Fruit fly (Drosophila melanogaster) whole organism, prepupa: ENCODE measurements around the gene corto.

ENCODE experiments used
- CG10631 ChIP-seq: fragments of 200-800 bp; sonication (Bioruptor generic); optimal IDR thresholded peaks from 2 replicates; lab custom pipeline; 2016; ENCODE audit warnings: missing biosample characterization, missing genetic modification characterization
- CG10669 ChIP-seq: fragments of 200-800 bp; sonication (Bioruptor generic); optimal IDR thresholded peaks from 3 replicates; lab custom pipeline; 2018; ENCODE audit warnings: missing biosample characterization, mild to moderate bottlenecking, missing genetic modification characterization, moderate library complexity
- CG11294 ChIP-seq: fragments of 200-800 bp; sonication (Bioruptor generic); IDR thresholded peaks from 2 replicates; pipeline ENCODE4 v1.3.6; 2022; ENCODE audit warnings: missing biosample characterization, missing genetic modification characterization
- CG11762 ChIP-seq: fragments of 200-800 bp; sonication (Bioruptor generic); optimal IDR thresholded peaks from 3 replicates; lab custom pipeline; 2016; ENCODE audit warnings: missing biosample characterization, missing genetic modification characterization; ENCODE audit not compliant: insufficient read depth
- CG11902 ChIP-seq: fragments of 200-800 bp; sonication (Bioruptor generic); optimal IDR thresholded peaks from 3 replicates; lab custom pipeline; 2016; ENCODE audit warnings: missing biosample characterization, missing genetic modification characterization
- CG1621 ChIP-seq: fragments of 200-800 bp; sonication (Bioruptor generic); optimal IDR thresholded peaks from 3 replicates; lab custom pipeline; 2018; ENCODE audit warnings: missing biosample characterization, mild to moderate bottlenecking, missing genetic modification characterization
- CG16779 ChIP-seq: fragments of 200-800 bp; sonication (Bioruptor generic); optimal IDR thresholded peaks from 3 replicates; lab custom pipeline; 2017; ENCODE audit warnings: missing biosample characterization, mild to moderate bottlenecking, missing genetic modification characterization
- CG31627 ChIP-seq: fragments of 200-800 bp; sonication (Bioruptor generic); optimal IDR thresholded peaks from 3 replicates; lab custom pipeline; 2016; ENCODE audit warnings: missing biosample characterization, missing genetic modification characterization
- CG32006 ChIP-seq: fragments of 200-800 bp; sonication (Bioruptor generic); optimal IDR thresholded peaks from 3 replicates; lab custom pipeline; 2017; ENCODE audit warnings: missing biosample characterization, mild to moderate bottlenecking, missing genetic modification characterization
- CG3919 ChIP-seq: fragments of 200-800 bp; sonication (Bioruptor generic); optimal IDR thresholded peaks from 3 replicates; lab custom pipeline; 2016; ENCODE audit warnings: missing biosample characterization, missing genetic modification characterization
- CG6163 ChIP-seq: fragments of 200-800 bp; sonication (Bioruptor generic); IDR thresholded peaks from 3 replicates; pipeline ENCODE4 v1.3.6; 2022; ENCODE audit warnings: missing biosample characterization, missing genetic modification characterization
- CG6276 ChIP-seq: fragments of 200-800 bp; sonication (Bioruptor generic); optimal IDR thresholded peaks from 2 replicates; lab custom pipeline; 2017; ENCODE audit warnings: missing biosample characterization, mild to moderate bottlenecking, missing genetic modification characterization
- CG6808 ChIP-seq: fragments of 200-800 bp; sonication (Bioruptor generic); optimal IDR thresholded peaks from 3 replicates; lab custom pipeline; 2017; ENCODE audit warnings: missing biosample characterization, missing genetic modification characterization, mild to moderate bottlenecking, moderate library complexity, missing genetic modification reagents
- CG6854 ChIP-seq: fragments of 200-800 bp; sonication (Bioruptor generic); optimal IDR thresholded peaks from 2 replicates; lab custom pipeline; 2017; ENCODE audit warnings: missing biosample characterization, mild to moderate bottlenecking, missing genetic modification characterization
- CG7368 ChIP-seq: fragments of 200-800 bp; sonication (Bioruptor generic); optimal IDR thresholded peaks from 3 replicates; lab custom pipeline; 2016; ENCODE audit warnings: missing biosample characterization, missing genetic modification characterization
- CG8119 ChIP-seq: fragments of 200-800 bp; sonication (Bioruptor generic); IDR thresholded peaks from 3 replicates; pipeline ENCODE4 v1.3.6; 2022; ENCODE audit warnings: missing biosample characterization, missing genetic modification characterization
- CG8319 ChIP-seq: fragments of 200-800 bp; sonication (Bioruptor generic); optimal IDR thresholded peaks from 3 replicates; lab custom pipeline; 2016; ENCODE audit warnings: missing biosample characterization, missing genetic modification characterization
- CG8632 ChIP-seq: fragments of 200-800 bp; sonication (Bioruptor generic); optimal IDR thresholded peaks from 3 replicates; lab custom pipeline; 2016; ENCODE audit warnings: missing biosample characterization, missing genetic modification characterization
- Eip75B ChIP-seq: fragments of 200-800 bp; sonication (Bioruptor generic); optimal IDR thresholded peaks from 3 replicates; lab custom pipeline; 2016; ENCODE audit warnings: missing biosample characterization, missing genetic modification characterization
- Eip78C ChIP-seq: fragments of 200-800 bp; sonication (Bioruptor generic); peaks from one replicate; lab custom pipeline; 2016; ENCODE audit warnings: missing biosample characterization, missing genetic modification characterization
- Ets21C ChIP-seq: fragments of 200-800 bp; sonication (Bioruptor generic); optimal IDR thresholded peaks from 3 replicates; lab custom pipeline; 2016; ENCODE audit warnings: missing biosample characterization, missing genetic modification characterization
- Ets96B ChIP-seq: fragments of 200-800 bp; optimal IDR thresholded peaks from 2 replicates; lab custom pipeline; 2019; ENCODE audit warnings: missing biosample characterization, mild to moderate bottlenecking, missing genetic modification characterization, moderate library complexity
- Gug ChIP-seq: fragments of 200-800 bp; sonication (Bioruptor generic); IDR thresholded peaks from 2 replicates; pipeline ENCODE4 v1.3.6; 2022; ENCODE audit warnings: missing biosample characterization, missing genetic modification characterization
- Hr38 ChIP-seq: sonication (Bioruptor generic); optimal IDR thresholded peaks from 2 replicates; lab custom pipeline; 2016; ENCODE audit warnings: missing biosample characterization, missing genetic modification characterization
- Hr39 ChIP-seq: fragments of 200-800 bp; sonication (Bioruptor generic); optimal IDR thresholded peaks from 2 replicates; lab custom pipeline; 2016; ENCODE audit warnings: missing biosample characterization, missing genetic modification characterization
- Hr4 ChIP-seq: fragments of 200-800 bp; sonication (Bioruptor generic); optimal IDR thresholded peaks from 3 replicates; lab custom pipeline; 2016; ENCODE audit warnings: missing biosample characterization, missing genetic modification characterization
- Lpt ChIP-seq: fragments of 200-800 bp; sonication (Bioruptor generic); optimal IDR thresholded peaks from 3 replicates; lab custom pipeline; 2016; ENCODE audit warnings: missing biosample characterization, missing genetic modification characterization
- Met ChIP-seq: fragments of 200-800 bp; sonication (Bioruptor generic); optimal IDR thresholded peaks from 3 replicates; lab custom pipeline; 2016; ENCODE audit warnings: missing biosample characterization, missing genetic modification characterization
- OdsH ChIP-seq: fragments of 200-800 bp; sonication (Bioruptor generic); optimal IDR thresholded peaks from 3 replicates; lab custom pipeline; 2016; ENCODE audit warnings: missing biosample characterization, missing genetic modification characterization
- Smox ChIP-seq: fragments of 200-800 bp; sonication (Bioruptor generic); optimal IDR thresholded peaks from 3 replicates; lab custom pipeline; 2016; ENCODE audit warnings: missing biosample characterization, missing genetic modification characterization
- Sox15 ChIP-seq: fragments of 200-800 bp; sonication (Bioruptor generic); optimal IDR thresholded peaks from 3 replicates; lab custom pipeline; 2016; ENCODE audit warnings: missing biosample characterization, missing genetic modification characterization
- achi ChIP-seq: fragments of 200-800 bp; sonication (Bioruptor generic); optimal IDR thresholded peaks from 3 replicates; lab custom pipeline; 2016; ENCODE audit warnings: missing biosample characterization, missing genetic modification characterization
- acj6 ChIP-seq: fragments of 200-800 bp; sonication (Bioruptor generic); optimal IDR thresholded peaks from 3 replicates; lab custom pipeline; 2016; ENCODE audit warnings: missing biosample characterization, missing genetic modification characterization
- cyc ChIP-seq: fragments of 200-800 bp; sonication (Bioruptor generic); optimal IDR thresholded peaks from 3 replicates; lab custom pipeline; 2016; ENCODE audit warnings: missing biosample characterization, missing genetic modification characterization
- dac ChIP-seq: fragments of 200-800 bp; sonication (Bioruptor generic); optimal IDR thresholded peaks from 2 replicates; lab custom pipeline; 2017; ENCODE audit warnings: missing biosample characterization, mild to moderate bottlenecking, missing genetic modification characterization
- eg ChIP-seq: fragments of 200-800 bp; sonication (Bioruptor generic); IDR thresholded peaks from 3 replicates; pipeline ENCODE4 v1.3.6; 2022; ENCODE audit warnings: missing biosample characterization, missing genetic modification characterization
- fd59A ChIP-seq: fragments of 200-800 bp; sonication (Bioruptor generic); optimal IDR thresholded peaks from 2 replicates; lab custom pipeline; 2017; ENCODE audit warnings: missing biosample characterization, mild to moderate bottlenecking, missing genetic modification characterization, missing genetic modification reagents
- fd85E ChIP-seq: fragments of 200-800 bp; sonication (Bioruptor generic); optimal IDR thresholded peaks from 3 replicates; lab custom pipeline; 2016; ENCODE audit warnings: missing biosample characterization, missing genetic modification characterization
- fkh ChIP-seq: fragments of 200-800 bp; sonication (Bioruptor generic); optimal IDR thresholded peaks from 3 replicates; lab custom pipeline; 2017; ENCODE audit warnings: missing biosample characterization, mild to moderate bottlenecking, missing genetic modification characterization, moderate library complexity
- net ChIP-seq: fragments of 200-800 bp; sonication (Bioruptor generic); optimal IDR thresholded peaks from 3 replicates; lab custom pipeline; 2016; ENCODE audit warnings: missing biosample characterization, missing genetic modification characterization
- ss ChIP-seq, 2 experiments: fragments of 200-800 bp; sonication (Bioruptor generic); optimal IDR thresholded peaks; 2 replicates in 1 of 2; 3 replicates in 1 of 2; lab custom pipeline; 2017 to 2018; ENCODE audit warnings: mild to moderate bottlenecking in 2 of 2, missing biosample characterization in 2 of 2, missing genetic modification characterization in 2 of 2, moderate library complexity in 1 of 2
- svp ChIP-seq: fragments of 200-800 bp; sonication (Bioruptor generic); peaks from one replicate; lab custom pipeline; 2016; ENCODE audit warnings: missing biosample characterization, missing genetic modification characterization
- vri ChIP-seq: fragments of 200-800 bp; sonication (Bioruptor generic); optimal IDR thresholded peaks from 3 replicates; lab custom pipeline; 2016; ENCODE audit warnings: missing biosample characterization, mild to moderate bottlenecking, missing genetic modification characterization

The corto gene

dm6 chr3R:5095137-5095802, 8.4 kb upstream of the corto start (continued):
- TF ChIP-seq CG16779 (tag; lab: Kevin White, UChicago) (no peak), Hr39 (GFP tag; lab: Kevin White, UChicago) (peak; percentile 45)
- TF ChIP-seq, all 60 proteins: peak for 42

DNA sequence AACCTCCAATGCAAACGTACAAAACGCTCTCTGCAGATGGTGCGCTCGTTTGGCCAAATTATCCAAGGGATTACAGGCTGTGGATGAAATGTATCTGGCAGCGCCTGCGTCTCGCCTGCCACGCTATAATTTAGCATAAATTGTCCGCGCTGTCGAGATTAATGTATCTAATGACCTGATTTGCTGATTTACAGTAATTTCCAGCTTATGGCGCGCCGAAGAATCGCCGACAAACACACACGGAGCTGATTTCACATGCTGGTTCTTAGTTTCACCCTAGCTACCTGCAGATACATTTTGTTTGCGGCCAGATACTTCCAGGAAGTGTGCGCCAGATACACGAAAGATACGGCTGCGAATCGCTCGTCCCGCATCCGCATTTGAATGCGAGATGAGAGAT, 7.4 kb upstream of the corto start:
- peak; percentile 7 for TF ChIP-seq svp (GFP tag; lab: Kevin White, UChicago)
- no peak for TF ChIP-seq CG11902 (GFP tag; lab: Kevin White, UChicago)
- TF ChIP-seq, all 60 proteins: peak for 1

DNA sequence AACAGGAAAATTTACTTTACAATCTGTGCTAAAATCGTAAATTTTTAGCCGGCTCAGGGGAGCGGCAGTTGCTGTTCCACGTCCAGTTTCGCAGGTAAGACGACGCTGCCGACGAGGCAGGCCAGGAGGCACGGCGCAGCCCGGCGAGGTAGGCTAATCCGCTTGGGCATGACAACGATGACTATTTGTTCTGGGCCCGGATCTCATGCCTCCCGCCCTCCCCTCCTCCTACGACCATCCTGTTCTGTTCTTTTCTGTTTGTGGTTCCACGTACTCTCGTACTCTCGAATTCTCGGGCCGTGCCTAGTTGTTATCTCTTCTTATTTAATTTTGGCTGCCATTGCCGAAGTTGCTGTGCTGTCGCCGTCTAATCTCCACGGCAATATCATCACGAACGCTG, 3.4 kb upstream of the corto start:
- TF ChIP-seq fkh (GFP tag; lab: Kevin White, UChicago) = peak; percentile 1
- TF ChIP-seq Met (GFP tag; lab: Kevin White, UChicago) = no peak
- TF ChIP-seq Eip75B (GFP tag; lab: Kevin White, UChicago) = no peak
- TF ChIP-seq Hr39 (GFP tag; lab: Kevin White, UChicago) = no peak

DNA sequence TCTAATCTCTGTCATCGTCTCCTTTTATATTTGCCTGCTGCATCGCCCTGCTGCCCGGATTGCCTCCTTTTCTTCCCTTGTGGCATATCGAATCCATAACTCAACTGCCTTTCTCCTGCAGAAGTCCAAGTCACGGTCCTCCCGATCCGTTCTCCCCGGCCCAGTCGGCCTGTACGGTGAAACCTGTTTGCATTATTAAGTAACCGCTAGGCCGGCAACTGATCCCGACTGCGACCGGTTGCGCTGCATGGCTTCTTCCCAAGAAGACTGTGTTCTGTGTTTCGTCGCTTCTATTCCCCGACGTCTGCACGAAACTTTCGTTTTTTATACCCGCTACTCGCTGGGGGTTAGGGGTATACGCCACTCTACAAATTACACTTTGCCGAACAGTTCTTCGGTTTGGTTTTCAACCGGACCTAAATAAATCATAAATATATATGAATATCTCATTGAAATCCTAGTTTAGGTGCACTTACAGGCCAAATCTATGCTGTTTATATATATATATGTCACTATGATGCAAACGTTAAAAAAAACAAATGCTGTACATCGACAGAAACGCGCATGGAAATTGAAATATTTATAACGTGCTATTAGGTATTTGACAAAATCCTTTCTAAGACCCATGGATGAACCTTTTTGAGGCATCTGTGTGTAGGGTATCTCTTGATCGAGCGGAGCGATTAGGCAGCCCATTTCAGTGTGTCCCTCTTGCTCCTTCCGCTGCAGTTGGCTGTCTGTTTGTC, 2.8 kb upstream of the corto start:
- peak; percentile 71 for TF ChIP-seq acj6 (GFP tag; lab: Kevin White, UChicago)
- TF ChIP-seq CG8119 (GFP tag; lab: Robert Waterston, UW) = peak; percentile 59
- TF ChIP-seq CG8319 (GFP tag; lab: Kevin White, UChicago) = peak; percentile 45
- peak; percentile 93 for TF ChIP-seq Eip78C (GFP tag; lab: Kevin White, UChicago)
- peak; percentile 84 for TF ChIP-seq CG6808 (GFP tag; lab: Kevin White, UChicago)
- TF ChIP-seq svp (GFP tag; lab: Kevin White, UChicago) = peak; percentile 80
- peak; percentile 24 for TF ChIP-seq Hr4 (GFP tag; lab: Kevin White, UChicago)
- peak; percentile 74 for TF ChIP-seq achi
- peak; percentile 33 for TF ChIP-seq CG31627 (GFP tag; lab: Kevin White, UChicago)
- peak; percentile 52 for TF ChIP-seq Smox (GFP tag; lab: Kevin White, UChicago)
- TF ChIP-seq fkh (GFP tag; lab: Kevin White, UChicago) = no peak
- TF ChIP-seq fd59A (GFP tag; lab: Kevin White, UChicago) = peak; percentile 88
- peak; percentile 19 for TF ChIP-seq Ets21C (GFP tag; lab: Kevin White, UChicago)
- peak; percentile 11 for TF ChIP-seq dac (GFP tag; lab: Kevin White, UChicago)
- TF ChIP-seq CG7368 (GFP tag; lab: Kevin White, UChicago) = peak; percentile 32
- TF ChIP-seq CG8632 = peak; percentile 69
- no peak for TF ChIP-seq fd85E (GFP tag; lab: Kevin White, UChicago)
- TF ChIP-seq CG1621 (tag; lab: Kevin White, UChicago) = peak; percentile 5
- TF ChIP-seq CG6163 (GFP tag; lab: Robert Waterston, UW) = peak; percentile 53; the same call in 1 of the 3 replicates
- TF ChIP-seq CG10669 (GFP tag; lab: Kevin White, UChicago) = peak; percentile 88
- TF ChIP-seq CG6854 = no peak
- peak; percentile 73 to 74 for TF ChIP-seq ss (GFP tag; optimal IDR thresholded peaks at IDR 0.05; lab: Kevin White, UChicago)
- TF ChIP-seq CG11762 (GFP tag; lab: Kevin White, UChicago) = peak; percentile 54
- TF ChIP-seq Gug = no peak
- peak; percentile 81 for TF ChIP-seq vri (GFP tag; lab: Kevin White, UChicago)
- peak; percentile 75 for TF ChIP-seq OdsH (GFP tag; lab: Kevin White, UChicago)
- peak; percentile 23 for TF ChIP-seq Lpt (GFP tag; lab: Kevin White, UChicago)
- peak; percentile 52 for TF ChIP-seq Met (GFP tag; lab: Kevin White, UChicago)
- peak; percentile 84 for TF ChIP-seq CG10631 (GFP tag; lab: Kevin White, UChicago)
- peak; percentile 80 for TF ChIP-seq CG3919 (GFP tag; lab: Kevin White, UChicago)
- TF ChIP-seq cyc = peak; percentile 16
- TF ChIP-seq CG32006 (GFP tag; lab: Kevin White, UChicago) = peak; percentile 82
- TF ChIP-seq Ets96B = peak; percentile 87
- peak; percentile 62 for TF ChIP-seq net (GFP tag; lab: Kevin White, UChicago)
- TF ChIP-seq Hr38 (GFP tag; lab: Kevin White, UChicago) = no peak
- TF ChIP-seq CG6276 (GFP tag; lab: Kevin White, UChicago) = peak; percentile 51
- no peak for TF ChIP-seq eg
- TF ChIP-seq Sox15 (GFP tag; lab: Kevin White, UChicago) = peak; percentile 31
- TF ChIP-seq CG11294 = no peak
